Fruit fly (Drosophila melanogaster) whole organism: ENCODE results near the gene CG33290.

Source experiments
- CG8478 ChIP-seq: fragments of >200 bp; optimal IDR thresholded peaks from 2 replicates; lab custom pipeline; 2018; ENCODE audit warnings: inconsistent platforms
- EcR ChIP-seq, 2 experiments: fragments of >200 bp; optimal IDR thresholded peaks; 2 replicates each; lab custom pipeline; 2017; ENCODE audit warnings: missing biosample characterization in 2 of 2, missing genetic modification characterization in 2 of 2, missing genetic modification reagents in 2 of 2
- pan ChIP-seq: fragments of >200 bp; optimal IDR thresholded peaks from 2 replicates; lab custom pipeline; 2017
- psq ChIP-seq: fragments of >200 bp; optimal IDR thresholded peaks from 2 replicates; lab custom pipeline; 2017

dm6 chr3L:21492723-21493316 lies 49.3 kb upstream of the CG33290 start, which contains the start of the genes CG7202 and CG7519:
- TF ChIP-seq EcR (GFP tag; optimal IDR thresholded peaks at IDR 0.05; lab: Kevin White, UChicago): no peak
- no peak for TF ChIP-seq psq
- TF ChIP-seq CG8478 (lab: Kevin White, UChicago): no peak
- TF ChIP-seq pan (lab: Kevin White, UChicago): no peak
